Fruit fly (Drosophila melanogaster) whole organism, pupa: Measurements from ENCODE around the gene CG14194.

Experiments
- CG12605 ChIP-seq: fragments of 200-800 bp; sonication (Bioruptor generic); IDR thresholded peaks from 2 replicates; pipeline ENCODE4 v1.3.6; 2022; ENCODE audit warnings: missing biosample characterization, missing genetic modification characterization
- CG34367 ChIP-seq: fragments of 200-800 bp; sonication (Bioruptor generic); optimal IDR thresholded peaks from 2 replicates; lab custom pipeline; 2018; ENCODE audit warnings: missing biosample characterization, mild to moderate bottlenecking, missing genetic modification characterization
- D1 ChIP-seq: fragments of 200-800 bp; sonication (Bioruptor generic); optimal IDR thresholded peaks from 2 replicates; lab custom pipeline; 2018; ENCODE audit warnings: missing biosample characterization, mild to moderate bottlenecking, missing genetic modification characterization, moderate library complexity
- Pif1B ChIP-seq: fragments of 200-800 bp; sonication (Bioruptor generic); optimal IDR thresholded peaks from 3 replicates; lab custom pipeline; 2016; ENCODE audit warnings: missing biosample characterization, missing genetic modification characterization

DNA sequence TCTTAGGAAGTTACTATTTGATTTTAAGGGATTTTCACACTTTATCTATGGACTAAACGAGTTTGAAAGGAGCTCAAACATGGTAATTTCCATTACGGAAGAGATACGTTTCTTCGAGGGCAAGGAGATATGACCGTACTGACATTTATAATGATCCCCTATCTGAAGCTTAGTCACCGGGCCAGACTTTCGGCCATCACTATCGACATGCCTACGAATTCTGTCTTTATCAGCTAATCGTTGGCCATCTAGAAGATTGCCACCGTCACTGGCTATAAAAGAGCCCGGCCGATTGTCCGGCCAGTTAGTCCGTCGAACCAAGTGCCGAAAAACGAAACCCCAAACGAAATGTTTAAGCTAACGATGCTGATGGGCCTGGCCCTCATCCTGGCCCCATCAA, 21.9 kb downstream of the CG14194 start, which contains the start of gene Muc18B:
- TF ChIP-seq D1 (tag; lab: Kevin White, UChicago) (no peak), CG12605 (GFP tag; lab: Robert Waterston, UW) (no peak), Pif1B (no peak), CG34367 (tag; lab: Kevin White, UChicago) (no peak)
